Worm (Caenorhabditis elegans) whole organism, L3 larva: ENCODE measurements around the gene str-171.

Experiments
- ZK546.5 ChIP-seq: sonication (generic microtip); optimal IDR thresholded peaks from 2 replicates; lab custom pipeline; 2017; ENCODE audit warnings: missing biosample characterization, missing genetic modification characterization
- ama-1 ChIP-seq: fragments of 150-350 bp; optimal IDR thresholded peaks from 2 replicates; lab custom pipeline; 2018
- nhr-23 ChIP-seq: fragments of 150-350 bp; optimal IDR thresholded peaks from 2 replicates; lab custom pipeline; 2014; ENCODE audit warnings: missing biosample characterization, missing genetic modification reagents, missing genetic modification characterization
- nhr-25 ChIP-seq: sonication (generic microtip); optimal IDR thresholded peaks from 2 replicates; lab custom pipeline; 2017; ENCODE audit warnings: missing biosample characterization, missing genetic modification characterization
- nhr-28 ChIP-seq: fragments of 150-350 bp; optimal IDR thresholded peaks from 2 replicates; lab custom pipeline; 2014; ENCODE audit warnings: missing biosample characterization, missing genetic modification characterization
- pha-4 ChIP-seq: fragments of 150-350 bp; optimal IDR thresholded peaks from 2 replicates; lab custom pipeline; 2014; ENCODE audit warnings: missing biosample characterization, missing genetic modification reagents, missing genetic modification characterization
- ztf-11 ChIP-seq: fragments of 150-350 bp; optimal IDR thresholded peaks from 2 replicates; lab custom pipeline; 2014; ENCODE audit warnings: missing biosample characterization, missing genetic modification characterization
- ztf-4 ChIP-seq: fragments of 150-350 bp; optimal IDR thresholded peaks from 2 replicates; lab custom pipeline; 2014; ENCODE audit warnings: missing biosample characterization, missing genetic modification characterization

DNA sequence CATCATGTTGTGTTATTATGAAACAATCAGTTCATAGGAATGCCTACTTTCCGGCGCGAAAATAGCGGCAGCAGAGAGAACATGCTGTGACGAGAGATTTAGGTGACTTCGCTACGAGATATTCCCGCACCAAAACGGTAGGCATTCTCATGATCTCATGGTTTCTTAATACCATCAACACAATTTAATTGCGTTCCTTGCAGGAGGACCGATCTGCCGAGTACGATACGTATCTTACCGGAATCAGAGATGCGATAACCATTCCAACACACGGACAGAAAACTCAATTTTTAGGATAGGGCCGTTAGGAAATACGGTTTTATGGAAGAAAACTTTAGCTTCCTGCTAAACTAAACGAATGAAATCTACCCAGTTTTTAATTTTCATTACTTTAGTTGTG is 16.5 kb upstream of the str-171 start, which contains the start of gene T09F5.1:
- no peak for TF ChIP-seq ama-1 (lab: Kevin White, UChicago)
- no peak for TF ChIP-seq ZK546.5
- TF ChIP-seq nhr-23 (tag; lab: Kevin White, UChicago): no peak
- no peak for TF ChIP-seq pha-4 (tag; lab: Kevin White, UChicago)
- no peak for TF ChIP-seq ztf-11
- no peak for TF ChIP-seq nhr-25
- no peak for TF ChIP-seq ztf-4 (tag; lab: Kevin White, UChicago)
- no peak for TF ChIP-seq nhr-28 (tag; lab: Kevin White, UChicago)
